Fruit fly (Drosophila melanogaster) whole organism, larva: ENCODE data around the gene brm.

Source experiments
- noc ChIP-seq: fragments of 200-800 bp; sonication (Bioruptor generic); optimal IDR thresholded peaks from 3 replicates; lab custom pipeline; 2019; ENCODE audit warnings: missing biosample characterization, mild to moderate bottlenecking, missing genetic modification characterization, moderate library complexity

Gene brm

dm6 chr3L:15953892-15954291 is 28.8 kb downstream of the brm start:
- no peak for TF ChIP-seq noc

DNA sequence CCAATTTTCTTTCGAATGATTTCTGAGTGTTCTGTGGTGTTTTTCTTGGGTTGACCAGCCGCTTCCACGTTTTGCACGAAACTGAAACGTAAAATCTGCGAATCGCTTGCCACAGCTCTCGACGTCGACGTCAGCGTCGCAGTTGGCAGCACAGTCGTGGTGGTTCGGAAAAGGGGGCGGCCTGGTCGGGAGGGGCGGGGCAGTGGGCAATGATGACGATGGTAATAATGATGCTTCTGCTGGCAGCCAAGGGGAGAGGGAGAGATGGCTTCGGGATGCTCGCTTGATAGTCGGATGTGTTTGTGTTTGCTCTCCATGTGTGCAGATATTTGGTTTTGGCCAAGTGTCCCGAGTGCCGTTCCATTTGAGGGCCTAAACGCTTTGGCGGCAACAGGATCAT is 29.8 kb downstream of the brm start:
- no peak for TF ChIP-seq noc

- TF ChIP-seq noc, result no peak
Observed at dm6 chr3L:15952287-15952686, 30.4 kb downstream of the brm start.

- no peak for TF ChIP-seq noc
Observed at dm6 chr3L:15940823-15941222, 41.8 kb downstream of the brm start.

DNA sequence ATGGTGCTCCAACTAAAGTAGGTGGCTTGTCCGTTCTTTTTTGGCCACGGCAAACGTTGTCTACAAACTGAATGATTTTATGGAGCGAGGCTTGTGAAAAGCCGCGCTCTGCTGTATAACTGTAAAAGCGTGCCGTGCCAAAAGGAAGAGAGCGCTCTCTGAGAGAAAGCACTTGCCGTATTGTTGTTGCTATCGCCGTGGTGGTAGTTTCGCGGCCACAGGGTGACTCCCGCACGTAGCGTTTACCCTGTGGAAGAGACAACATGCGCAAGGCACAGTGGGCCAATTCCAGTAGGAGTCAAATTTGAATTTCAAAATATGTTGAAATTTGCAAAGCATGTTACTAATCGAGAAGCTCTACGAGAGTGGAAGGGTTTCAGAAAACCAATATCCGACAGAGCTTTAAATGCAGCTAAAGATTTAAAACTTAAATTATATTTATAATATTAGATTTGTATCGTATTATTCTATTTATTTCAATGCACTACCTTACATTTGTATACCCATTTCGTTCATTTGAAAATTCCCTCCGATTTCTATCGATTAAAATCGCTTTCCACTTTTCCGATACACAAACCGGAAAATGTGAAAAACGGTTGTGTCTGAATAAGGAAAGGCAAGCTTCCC is 57.7 kb downstream of the brm start, which contains the start of gene sff:
Gene sff (minus strand): TSS at position 51 of the 627 bp plus-strand sequence.
- TF ChIP-seq noc, result peak; percentile 43

DNA sequence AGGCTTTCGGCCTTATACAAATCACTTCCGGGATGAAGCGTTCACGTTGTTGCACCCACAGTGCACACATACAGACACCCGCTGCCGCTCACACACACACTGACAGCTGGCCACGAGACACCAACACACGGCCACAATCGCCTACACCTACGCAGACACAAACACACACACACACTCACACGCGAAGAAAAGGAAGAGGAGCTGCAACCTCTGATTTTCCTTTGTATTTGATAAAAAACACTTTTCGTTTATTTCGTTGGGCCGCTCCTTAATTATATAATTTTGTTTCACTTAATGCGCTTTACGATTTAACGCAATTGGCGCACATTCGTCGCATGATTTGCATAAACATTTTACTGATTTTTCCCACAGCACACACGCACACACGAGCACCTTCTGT is 58.4 kb downstream of the brm start:
- TF ChIP-seq noc, result no peak

DNA sequence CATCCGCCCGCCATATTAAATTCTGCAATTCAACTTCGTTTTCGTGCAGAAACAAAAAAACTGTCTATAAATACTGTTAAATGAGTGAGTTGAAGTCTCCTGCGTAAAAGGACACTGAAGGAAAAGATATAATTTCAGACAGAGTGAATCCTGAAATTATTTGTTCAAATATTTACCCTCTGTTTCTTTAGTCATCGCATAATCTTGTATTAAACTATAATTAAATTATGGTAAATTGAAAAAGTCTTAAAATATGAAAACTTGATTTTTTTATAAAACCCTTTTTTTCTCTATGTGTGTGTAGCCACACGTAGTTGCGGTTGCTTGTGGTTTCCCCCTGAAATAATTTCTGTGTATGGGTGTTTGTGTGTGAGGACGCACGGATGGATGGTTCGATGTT is 59.3 kb downstream of the brm start:
- no peak for TF ChIP-seq noc

- peak; percentile 2 for TF ChIP-seq noc
Observed at dm6 chr3L:15921043-15921621, 61.5 kb downstream of the brm start.
